Worm (Caenorhabditis elegans): ENCODE results near the gene F59B2.12.
A peak's percentile ranks its signal among the peaks of the same experiment; 100 is the strongest.

The F59B2.12 gene

DNA sequence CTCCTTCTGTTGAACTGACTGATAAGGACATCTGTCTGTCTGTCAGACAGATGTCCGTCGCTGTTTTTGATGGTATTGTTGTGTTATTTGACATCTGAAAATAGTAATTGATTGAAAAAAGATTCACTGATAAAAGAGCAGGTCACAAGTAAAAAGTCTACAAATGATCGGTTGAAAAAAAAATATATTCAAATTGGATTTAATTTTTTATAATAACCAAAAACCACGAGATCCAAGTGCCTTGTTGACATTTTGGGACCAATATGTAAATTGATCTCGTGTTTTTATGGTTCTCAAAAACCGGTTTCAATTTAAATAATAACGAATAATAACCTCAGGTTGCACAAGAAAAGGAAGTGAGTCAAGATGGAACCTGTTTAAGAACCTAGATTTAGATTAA lies 9.6 kb downstream of the F59B2.12 start, which contains the start of gene F59B2.13:
TSS of gene F59B2.13 (minus strand) at position 101 of the 400 bp plus-strand sequence.
- TF ChIP-seq nhr-12 (tag; optimal IDR thresholded peaks at IDR 0.05) (no peak), sox-4 (tag; optimal IDR thresholded peaks at IDR 0.05) (no peak), nhr-90 (tag; optimal IDR thresholded peaks at IDR 0.05; ENCODE audit: poor library complexity) (no peak), nhr-71 (tag; optimal IDR thresholded peaks at IDR 0.05) (no peak), nhr-20 (tag; optimal IDR thresholded peaks at IDR 0.05) (no peak), efl-3 (GFP tag; optimal IDR thresholded peaks at IDR 0.05) (no peak), F16B12.6 (tag; optimal IDR thresholded peaks at IDR 0.05) (no peak), tbx-2 (tag; optimal IDR thresholded peaks at IDR 0.05) (no peak), lsy-2 (tag; optimal IDR thresholded peaks at IDR 0.05) (no peak), ceh-82 (tag; optimal IDR thresholded peaks at IDR 0.05) (no peak), egl-13 (tag; optimal IDR thresholded peaks at IDR 0.05) (no peak), ceh-63 (GFP tag; optimal IDR thresholded peaks at IDR 0.05) (no peak), pqm-1 (tag; optimal IDR thresholded peaks at IDR 0.05) (no peak), sup-37 (GFP tag; optimal IDR thresholded peaks at IDR 0.05) (no peak), ces-1 (GFP tag; optimal IDR thresholded peaks at IDR 0.05) (no peak), nhr-28 (tag; optimal IDR thresholded peaks at IDR 0.05) (no peak)

ce11 chrIII:9030818-9031217 lies 13.4 kb downstream of the F59B2.12 start:
- TF ChIP-seq nhr-47 (tag; optimal IDR thresholded peaks at IDR 0.05) (peak; percentile 32), swsn-7 (tag; optimal IDR thresholded peaks at IDR 0.05) (no peak), snpc-4 (tag; optimal IDR thresholded peaks at IDR 0.05) (no peak), nhr-71 (tag; optimal IDR thresholded peaks at IDR 0.05) (peak; percentile 41), fkh-8 (tag; optimal IDR thresholded peaks at IDR 0.05) (peak; percentile 5), unc-130 (tag; optimal IDR thresholded peaks at IDR 0.05) (no peak), isw-1 (GFP tag; IDR thresholded peaks at IDR 0.05) (no peak)

DNA sequence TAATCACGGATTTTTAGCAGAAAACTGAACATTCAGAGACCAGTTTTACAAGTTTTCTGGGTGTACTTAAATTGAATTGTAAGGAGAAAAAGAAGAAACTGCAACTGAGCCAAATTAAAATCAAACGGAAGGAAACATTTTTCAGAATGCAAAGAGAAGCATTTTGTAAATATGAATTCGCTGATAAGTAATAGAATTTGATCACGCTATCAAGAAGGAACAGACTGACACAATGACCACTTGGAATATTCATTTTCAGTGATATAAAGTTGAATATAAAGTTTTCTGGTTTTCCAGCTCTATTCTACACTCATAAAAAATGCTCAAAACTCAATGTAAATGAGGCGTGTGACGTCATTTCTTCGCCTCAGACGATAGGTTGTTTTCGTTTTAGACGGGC lies 16.7 kb downstream of the F59B2.12 start:
- peak; percentile 9 for TF ChIP-seq elt-2 (tag; optimal IDR thresholded peaks at IDR 0.05)
- TF ChIP-seq nhr-76 (tag; optimal IDR thresholded peaks at IDR 0.05) = no peak

DNA sequence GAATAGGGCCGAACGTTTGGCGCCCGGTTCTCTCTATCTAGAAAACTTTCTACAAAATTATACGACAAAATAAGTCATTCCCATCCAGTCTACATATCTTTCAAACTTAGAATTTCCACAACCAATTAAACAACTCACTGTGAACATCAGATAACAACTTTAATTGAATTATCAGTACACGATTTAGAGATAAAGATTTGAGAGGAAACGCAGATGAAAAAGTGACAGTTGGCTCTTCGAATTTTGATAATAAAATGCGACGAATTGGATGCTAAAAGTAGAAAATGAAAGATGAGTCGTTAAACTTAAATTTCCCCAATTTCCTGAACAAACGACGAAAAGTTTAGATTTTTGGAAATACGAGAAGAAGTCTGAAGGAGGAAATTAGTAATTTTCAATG lies 17.6 kb downstream of the F59B2.12 start:
- TF ChIP-seq pax-3 (tag; optimal IDR thresholded peaks at IDR 0.05) (no peak), pqm-1 (tag; optimal IDR thresholded peaks at IDR 0.05) (peak; percentile 8), snpc-4 (tag; optimal IDR thresholded peaks at IDR 0.05) (no peak), nhr-12 (tag; optimal IDR thresholded peaks at IDR 0.05) (no peak), elt-2 (tag; optimal IDR thresholded peaks at IDR 0.05) (peak; percentile 48), lir-3 (tag; optimal IDR thresholded peaks at IDR 0.05; ENCODE audit: poor library complexity) (no peak), nhr-71 (tag; optimal IDR thresholded peaks at IDR 0.05) (no peak), rnt-1 (tag; optimal IDR thresholded peaks at IDR 0.05) (peak; percentile 7)

DNA sequence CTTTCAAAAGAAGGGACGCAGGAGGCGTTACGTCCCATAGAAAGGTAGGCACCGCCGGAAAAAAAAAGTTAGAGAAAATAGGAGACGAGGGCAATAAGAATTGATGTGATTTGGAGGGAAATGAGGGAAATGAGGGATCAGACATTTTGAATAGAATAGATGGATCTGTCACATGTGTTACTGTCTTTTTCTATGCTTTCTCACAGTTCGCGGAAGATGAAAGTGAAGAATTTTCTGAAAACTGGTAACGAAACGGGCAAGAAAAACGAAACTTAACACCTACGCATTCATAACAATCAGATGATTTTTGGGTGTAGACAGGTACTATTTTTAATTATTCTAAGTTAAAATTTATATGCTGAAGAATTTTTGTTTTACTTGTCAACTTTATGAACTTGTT lies 20.3 kb downstream of the F59B2.12 start, which contains the start of gene R107.9:
TSS of gene R107.9 (plus strand) at position 301 of the 400 bp plus-strand sequence.
- no peak for TF ChIP-seq efl-1 (optimal IDR thresholded peaks at IDR 0.05)
- TF ChIP-seq efl-1 (GFP tag; optimal IDR thresholded peaks at IDR 0.05 in 1 of 2) = peak in 1 of 2 experiments; percentile 73
- no peak for TF ChIP-seq dsc-1 (tag; optimal IDR thresholded peaks at IDR 0.05)
- TF ChIP-seq blmp-1 (tag; optimal IDR thresholded peaks at IDR 0.05) = peak; percentile 40
- no peak for TF ChIP-seq F16B12.6 (tag; optimal IDR thresholded peaks at IDR 0.05)

- no peak for TF ChIP-seq pqm-1 (tag; optimal IDR thresholded peaks at IDR 0.05)
- no peak for TF ChIP-seq lin-14 (GFP tag; optimal IDR thresholded peaks at IDR 0.05)
- TF ChIP-seq unc-62 (GFP tag; optimal IDR thresholded peaks at IDR 0.05) = no peak
These were observed 25.8 kb downstream of the F59B2.12 start, which contains the start of gene nac-2 for ce11 chrIII:9043200-9043599. nac-2 (minus strand) TSS chrIII:9043300.
